Worm (Caenorhabditis elegans) whole organism, L2 larva: ENCODE data around the gene tag-266.

Experiments
- ZK546.5 ChIP-seq: sonication (generic microtip); optimal IDR thresholded peaks from 2 replicates; lab custom pipeline; 2017; ENCODE audit warnings: missing biosample characterization, missing genetic modification characterization
- alr-1 ChIP-seq: fragments of 150-350 bp; optimal IDR thresholded peaks from 2 replicates; lab custom pipeline; 2014; ENCODE audit warnings: missing biosample characterization, missing genetic modification characterization
- blmp-1 ChIP-seq: sonication (generic microtip); optimal IDR thresholded peaks from 2 replicates; lab custom pipeline; 2017; ENCODE audit warnings: missing genetic modification characterization, mild to moderate bottlenecking, missing compliant biosample characterization, antibody characterized with exemption, moderate library complexity; ENCODE audit not compliant: insufficient read depth
- elt-3 ChIP-seq: sonication (generic microtip); optimal IDR thresholded peaks from 2 replicates; lab custom pipeline; 2017; ENCODE audit warnings: missing biosample characterization, missing genetic modification characterization
- lin-13 ChIP-seq: fragments of 150-350 bp; optimal IDR thresholded peaks from 2 replicates; lab custom pipeline; 2014; ENCODE audit warnings: missing biosample characterization, missing genetic modification reagents, missing genetic modification characterization
- lsy-2 ChIP-seq, 2 experiments: fragments of 150-350 bp in 1 of 2; sonication (generic microtip) in 1 of 2; optimal IDR thresholded peaks; 2 replicates each; lab custom pipeline; 2014 to 2017; ENCODE audit warnings: missing biosample characterization in 2 of 2, missing genetic modification characterization in 2 of 2
- mdl-1 ChIP-seq, 2 experiments: fragments of 150-350 bp in 1 of 2; sonication (generic microtip) in 1 of 2; optimal IDR thresholded peaks; 2 replicates each; lab custom pipeline; 2017; ENCODE audit warnings: missing biosample characterization in 2 of 2, missing genetic modification characterization in 2 of 2
- nhr-12 ChIP-seq: fragments of 150-350 bp; optimal IDR thresholded peaks from 2 replicates; lab custom pipeline; 2014; ENCODE audit warnings: missing biosample characterization, missing genetic modification characterization
- nhr-237 ChIP-seq: fragments of 150-350 bp; optimal IDR thresholded peaks from 2 replicates; lab custom pipeline; 2014; ENCODE audit warnings: missing biosample characterization, missing genetic modification characterization
- nhr-25 ChIP-seq: fragments of 150-350 bp; sonication (generic microtip); optimal IDR thresholded peaks from 3 replicates; lab custom pipeline; 2014; ENCODE audit warnings: missing biosample characterization, missing genetic modification characterization
- unc-62 ChIP-seq: fragments of 150-350 bp; optimal IDR thresholded peaks from 2 replicates; lab custom pipeline; 2014; ENCODE audit warnings: missing biosample characterization, missing genetic modification reagents, missing genetic modification characterization

ce11 chrIII:598168-598567, 41.9 kb downstream of the tag-266 start:
- TF ChIP-seq unc-62 (GFP tag; lab: Kevin White, UChicago) (no peak), lin-13 (GFP tag; lab: Kevin White, UChicago) (no peak), nhr-12 (tag; lab: Kevin White, UChicago) (no peak), alr-1 (no peak), elt-3 (tag; lab: Kevin White, UChicago) (no peak), nhr-25 (peak; percentile 7), blmp-1 (tag; lab: Kevin White, UChicago) (no peak), lsy-2 (tag; optimal IDR thresholded peaks at IDR 0.05; lab: Kevin White, UChicago) (peak; percentile 5 to 66), nhr-237 (tag; lab: Kevin White, UChicago) (no peak), mdl-1 (tag; optimal IDR thresholded peaks at IDR 0.05; lab: Kevin White, UChicago) (peak; percentile 38 to 55), ZK546.5 (tag; lab: Kevin White, UChicago) (no peak)
